Worm (Caenorhabditis elegans): ENCODE data around the gene ZK353.10.

DNA sequence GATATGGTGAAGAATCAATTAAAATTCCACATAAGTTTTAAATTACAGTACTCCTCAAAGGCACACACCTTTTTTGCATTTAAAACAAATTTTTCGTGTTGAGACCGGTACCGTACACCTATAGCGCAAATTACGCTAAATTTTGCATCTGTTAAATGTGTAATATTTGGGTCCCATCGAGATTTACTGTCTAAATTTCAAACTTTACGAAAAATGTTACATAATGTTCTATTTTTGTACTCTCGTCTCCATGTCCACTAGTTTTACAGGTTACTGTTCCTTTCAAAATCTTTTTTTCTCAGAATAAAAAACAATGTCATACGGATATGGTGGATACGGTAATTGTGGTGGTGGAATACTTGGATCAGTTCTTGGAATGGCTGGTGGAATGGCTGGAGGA, 4.2 kb upstream of the ZK353.10 start, which contains the start of gene ZK353.2:
- TF ChIP-seq lin-39 (tag; optimal IDR thresholded peaks at IDR 0.05) (no peak), unc-62 (GFP tag; optimal IDR thresholded peaks at IDR 0.05) (no peak), unc-39 (tag; optimal IDR thresholded peaks at IDR 0.05) (no peak), pqm-1 (tag; optimal IDR thresholded peaks at IDR 0.05) (no peak), snpc-4 (tag; optimal IDR thresholded peaks at IDR 0.05) (no peak), nhr-237 (tag; optimal IDR thresholded peaks at IDR 0.05) (no peak), ZK546.5 (tag; optimal IDR thresholded peaks at IDR 0.05) (no peak), fos-1 (tag; optimal IDR thresholded peaks at IDR 0.05) (no peak), elt-1 (tag; optimal IDR thresholded peaks at IDR 0.05) (no peak)

All from whole organism, L3 larva.